Worm (Caenorhabditis elegans): ENCODE data around the gene B0554.1.

Gene B0554.1

ce11 chrV:432991-433390 lies 5.2 kb upstream of the B0554.1 start:
- TF ChIP-seq peb-1 (tag; optimal IDR thresholded peaks at IDR 0.05) (no peak), mdl-1 (tag; optimal IDR thresholded peaks at IDR 0.05) (no peak), snpc-4 (tag; optimal IDR thresholded peaks at IDR 0.05) (no peak), nhr-21 (tag; optimal IDR thresholded peaks at IDR 0.05) (no peak), ama-1 (optimal IDR thresholded peaks at IDR 0.05) (no peak), ztf-1 (GFP tag; conservative IDR thresholded peaks at IDR 0.05) (no peak), nhr-77 (tag; optimal IDR thresholded peaks at IDR 0.05) (no peak), nhr-237 (tag; optimal IDR thresholded peaks at IDR 0.05) (no peak), fos-1 (tag; optimal IDR thresholded peaks at IDR 0.05) (no peak), F13H6.1 (tag; optimal IDR thresholded peaks at IDR 0.05) (no peak), lin-13 (GFP tag; optimal IDR thresholded peaks at IDR 0.05) (no peak)

ce11 chrV:433898-434297 lies 4.3 kb upstream of the B0554.1 start, which contains the start of gene B0554.2:
Gene B0554.2, plus strand, starts transcription at chrV:434198.
- no peak for TF ChIP-seq ceh-82 (tag; optimal IDR thresholded peaks at IDR 0.05)
- TF ChIP-seq ztf-1 (GFP tag; conservative IDR thresholded peaks at IDR 0.05), result no peak
- TF ChIP-seq unc-39 (tag; optimal IDR thresholded peaks at IDR 0.05), result no peak
- TF ChIP-seq egl-27 (tag; optimal IDR thresholded peaks at IDR 0.05), result no peak
- no peak for TF ChIP-seq nhr-6 (tag; optimal IDR thresholded peaks at IDR 0.05)
- no peak for TF ChIP-seq crh-2 (tag; optimal IDR thresholded peaks at IDR 0.05)
- TF ChIP-seq F13H6.1 (tag; optimal IDR thresholded peaks at IDR 0.05), result no peak
- no peak for TF ChIP-seq sem-4 (tag; optimal IDR thresholded peaks at IDR 0.05)
- no peak for TF ChIP-seq nhr-21 (tag; optimal IDR thresholded peaks at IDR 0.05)
- no peak for TF ChIP-seq ztf-4 (tag; optimal IDR thresholded peaks at IDR 0.05)
- TF ChIP-seq ZK546.5 (tag; optimal IDR thresholded peaks at IDR 0.05), result no peak
- no peak for TF ChIP-seq zag-1 (tag; optimal IDR thresholded peaks at IDR 0.05)
- no peak for TF ChIP-seq fos-1 (tag; optimal IDR thresholded peaks at IDR 0.05)

- TF ChIP-seq zag-1 (tag; optimal IDR thresholded peaks at IDR 0.05) (no peak), ztf-1 (GFP tag; conservative IDR thresholded peaks at IDR 0.05) (no peak), lin-39 (tag; optimal IDR thresholded peaks at IDR 0.05) (no peak), lsy-2 (tag; optimal IDR thresholded peaks at IDR 0.05) (no peak), snpc-4 (tag; optimal IDR thresholded peaks at IDR 0.05) (no peak), nhr-10 (tag; optimal IDR thresholded peaks at IDR 0.05) (no peak), nhr-12 (tag; optimal IDR thresholded peaks at IDR 0.05) (no peak), ztf-11 (tag; optimal IDR thresholded peaks at IDR 0.05) (no peak), ceh-82 (tag; optimal IDR thresholded peaks at IDR 0.05) (no peak), unc-39 (tag; optimal IDR thresholded peaks at IDR 0.05) (no peak), gmeb-1 (tag; optimal IDR thresholded peaks at IDR 0.05) (no peak), lin-11 (tag; optimal IDR thresholded peaks at IDR 0.05) (no peak), C34F6.9 (tag; optimal IDR thresholded peaks at IDR 0.05) (no peak), sma-9 (GFP tag; optimal IDR thresholded peaks at IDR 0.05) (no peak), sma-9 (tag; optimal IDR thresholded peaks at IDR 0.05) (no peak), nhr-21 (tag; optimal IDR thresholded peaks at IDR 0.05) (no peak), aly-2 (tag; optimal IDR thresholded peaks at IDR 0.05) (no peak), fos-1 (tag; optimal IDR thresholded peaks at IDR 0.05) (no peak), dmd-4 (tag; optimal IDR thresholded peaks at IDR 0.05) (no peak)
These were observed 1.1 kb downstream of the B0554.1 start for ce11 chrV:439183-439749.

- no peak for TF ChIP-seq mbf-1 (tag; optimal IDR thresholded peaks at IDR 0.05)
- no peak for TF ChIP-seq nhr-129 (tag; optimal IDR thresholded peaks at IDR 0.05)
- TF ChIP-seq aly-2 (tag; optimal IDR thresholded peaks at IDR 0.05), result no peak
- TF ChIP-seq nhr-6 (tag; optimal IDR thresholded peaks at IDR 0.05), result no peak
- no peak for TF ChIP-seq ztf-11 (tag; optimal IDR thresholded peaks at IDR 0.05)
- no peak for TF ChIP-seq nhr-12 (tag; optimal IDR thresholded peaks at IDR 0.05)
- no peak for TF ChIP-seq mab-5 (tag; optimal IDR thresholded peaks at IDR 0.05)
- TF ChIP-seq ceh-16 (tag; optimal IDR thresholded peaks at IDR 0.05), result no peak
- no peak for TF ChIP-seq Y55F3AM.14 (GFP tag; optimal IDR thresholded peaks at IDR 0.05)
- TF ChIP-seq elt-1 (tag; optimal IDR thresholded peaks at IDR 0.05), result no peak
- TF ChIP-seq sem-4 (tag; optimal IDR thresholded peaks at IDR 0.05), result no peak
- TF ChIP-seq sma-3 (GFP tag; optimal IDR thresholded peaks at IDR 0.05), result no peak
- no peak for TF ChIP-seq ZK546.5 (tag; optimal IDR thresholded peaks at IDR 0.05)
These were observed 2.7 kb downstream of the B0554.1 start, which contains the start of gene B0554.7 for ce11 chrV:440923-441322. Gene B0554.7, minus strand, starts transcription at chrV:441023.

All from whole organism, L2 larva.